Fruit fly (Drosophila melanogaster) whole organism, embryonic: ENCODE measurements around the gene PAN3.

Experiments used
- Asciz ChIP-seq: fragments of 200-800 bp; sonication (Bioruptor generic); optimal IDR thresholded peaks from 2 replicates; lab custom pipeline; 2017; ENCODE audit warnings: missing biosample characterization, mild to moderate bottlenecking, missing genetic modification characterization, missing genetic modification reagents
- Blimp-1 ChIP-seq: fragments of 200-800 bp; sonication (Bioruptor generic); optimal IDR thresholded peaks from 3 replicates; lab custom pipeline; 2018; ENCODE audit warnings: missing biosample characterization, missing genetic modification characterization, mild to moderate bottlenecking, moderate library complexity, missing genetic modification reagents
- CG10274 ChIP-seq: fragments of 200-800 bp; sonication (Bioruptor generic); optimal IDR thresholded peaks from 3 replicates; lab custom pipeline; 2017; ENCODE audit warnings: missing biosample characterization, mild to moderate bottlenecking, missing genetic modification characterization
- CG10321 ChIP-seq: fragments of 200-800 bp; sonication (Bioruptor generic); IDR thresholded peaks from 2 replicates; pipeline ENCODE4 v1.3.6; 2022; ENCODE audit warnings: missing biosample characterization, missing genetic modification characterization
- CG10654 ChIP-seq: fragments of 200-800 bp; sonication (Bioruptor generic); optimal IDR thresholded peaks from 2 replicates; lab custom pipeline; 2016; ENCODE audit warnings: missing biosample characterization, missing genetic modification characterization
- CG11085 ChIP-seq: fragments of 200-800 bp; sonication (Bioruptor generic); IDR thresholded peaks from 2 replicates; pipeline ENCODE4 v1.3.6; 2022; ENCODE audit warnings: missing biosample characterization, missing genetic modification characterization
- CG11456 ChIP-seq: fragments of 200-800 bp; sonication (Bioruptor generic); IDR thresholded peaks from 3 replicates; pipeline ENCODE4 v1.3.6; 2022; ENCODE audit warnings: missing biosample characterization, missing genetic modification characterization
- CG11695 ChIP-seq: fragments of 200-800 bp; sonication (Bioruptor generic); IDR thresholded peaks from 3 replicates; pipeline ENCODE4 v1.3.6; 2022; ENCODE audit warnings: missing biosample characterization, missing genetic modification characterization
- CG14710 ChIP-seq: fragments of 200-800 bp; sonication (Bioruptor generic); optimal IDR thresholded peaks from 3 replicates; lab custom pipeline; 2019; ENCODE audit warnings: missing biosample characterization, mild to moderate bottlenecking, missing genetic modification characterization, moderate library complexity
- CG14965 ChIP-seq: fragments of 200-800 bp; sonication (Bioruptor generic); optimal IDR thresholded peaks from 2 replicates; lab custom pipeline; 2016; ENCODE audit warnings: missing biosample characterization, missing genetic modification characterization, borderline replicate concordance
- CG15011 ChIP-seq: fragments of 200-800 bp; sonication (Bioruptor generic); optimal IDR thresholded peaks from 3 replicates; lab custom pipeline; 2018; ENCODE audit warnings: missing biosample characterization, mild to moderate bottlenecking, missing genetic modification characterization
- CG16779 ChIP-seq: fragments of 200-800 bp; sonication (Bioruptor generic); IDR thresholded peaks from 2 replicates; pipeline ENCODE4 v1.3.6; 2022; ENCODE audit warnings: missing biosample characterization, missing genetic modification characterization
- CG17186 ChIP-seq: fragments of 200-800 bp; sonication (Bioruptor generic); optimal IDR thresholded peaks from 3 replicates; lab custom pipeline; 2017; ENCODE audit warnings: missing biosample characterization, missing genetic modification reagents, missing genetic modification characterization
- CG17612 ChIP-seq: fragments of 200-800 bp; sonication (Bioruptor generic); IDR thresholded peaks from 2 replicates; pipeline ENCODE4 v1.3.6; 2022; ENCODE audit warnings: missing biosample characterization, missing genetic modification characterization
- CG18262 ChIP-seq: fragments of 200-800 bp; optimal IDR thresholded peaks from 3 replicates; lab custom pipeline; 2019; ENCODE audit warnings: missing biosample characterization, mild to moderate bottlenecking, missing genetic modification characterization, moderate library complexity
- CG1832 ChIP-seq: fragments of 200-800 bp; sonication (Bioruptor generic); optimal IDR thresholded peaks from 2 replicates; lab custom pipeline; 2017; ENCODE audit warnings: missing biosample characterization, mild to moderate bottlenecking, missing genetic modification characterization, inconsistent platforms
- CG18476 ChIP-seq: fragments of 200-800 bp; sonication (Bioruptor generic); optimal IDR thresholded peaks from 2 replicates; lab custom pipeline; 2016; ENCODE audit warnings: missing biosample characterization, mild to moderate bottlenecking, missing genetic modification characterization
- CG32767 ChIP-seq: fragments of 200-800 bp; sonication (Bioruptor generic); IDR thresholded peaks from 2 replicates; pipeline ENCODE4 v1.3.6; 2022; ENCODE audit warnings: missing biosample characterization, missing genetic modification characterization
- CG42726 ChIP-seq: fragments of 200-800 bp; sonication (Bioruptor generic); IDR thresholded peaks from 2 replicates; pipeline ENCODE4 v1.3.6; 2022; ENCODE audit warnings: missing biosample characterization, missing genetic modification characterization; ENCODE audit not compliant: partially characterized antibody
- CG7786 ChIP-seq: fragments of 200-800 bp; sonication (Bioruptor generic); optimal IDR thresholded peaks from 2 replicates; lab custom pipeline; 2016; ENCODE audit warnings: missing biosample characterization, missing genetic modification characterization
- CG8359 ChIP-seq: fragments of 200-800 bp; sonication (Bioruptor generic); optimal IDR thresholded peaks from 2 replicates; lab custom pipeline; 2017; ENCODE audit warnings: missing biosample characterization, mild to moderate bottlenecking, missing genetic modification characterization, borderline replicate concordance
- CHES-1-like ChIP-seq: fragments of 200-800 bp; sonication (Bioruptor generic); optimal IDR thresholded peaks from 2 replicates; lab custom pipeline; 2016; ENCODE audit warnings: missing biosample characterization, missing genetic modification characterization
- CkIIα-i1 ChIP-seq: fragments of 200-800 bp; sonication (Bioruptor generic); IDR thresholded peaks from 2 replicates; pipeline ENCODE4 v1.3.6; 2022; ENCODE audit warnings: missing biosample characterization, missing genetic modification characterization
- D19B ChIP-seq: fragments of 200-800 bp; sonication (Bioruptor generic); optimal IDR thresholded peaks from 2 replicates; lab custom pipeline; 2017; ENCODE audit warnings: missing biosample characterization, mild to moderate bottlenecking, missing genetic modification characterization
- Doc3 ChIP-seq: fragments of 200-800 bp; sonication (Bioruptor generic); IDR thresholded peaks from 3 replicates; pipeline ENCODE4 v1.3.6; 2022; ENCODE audit warnings: missing biosample characterization, missing genetic modification characterization; ENCODE audit not compliant: partially characterized antibody
- HmgD ChIP-seq: fragments of 200-800 bp; sonication (Bioruptor generic); optimal IDR thresholded peaks from 3 replicates; lab custom pipeline; 2016; ENCODE audit warnings: missing biosample characterization, missing genetic modification characterization
- Hr3 ChIP-seq: fragments of 200-800 bp; sonication (Bioruptor generic); optimal IDR thresholded peaks from 3 replicates; lab custom pipeline; 2016; ENCODE audit warnings: missing biosample characterization, missing genetic modification characterization
- Hr39 ChIP-seq: fragments of >200 bp; optimal IDR thresholded peaks from 2 replicates; lab custom pipeline; 2017
- Hr51 ChIP-seq, 2 experiments: fragments of 200-800 bp; sonication (Bioruptor generic); optimal IDR thresholded peaks; 2 replicates in 1 of 2; 3 replicates in 1 of 2; lab custom pipeline; 2016 to 2018; ENCODE audit warnings: missing biosample characterization in 2 of 2, missing genetic modification characterization in 2 of 2, mild to moderate bottlenecking in 1 of 2, moderate library complexity in 1 of 2
- Kr ChIP-seq: fragments of 200-800 bp; sonication (Bioruptor generic); optimal IDR thresholded peaks from 2 replicates; lab custom pipeline; 2017; ENCODE audit warnings: missing biosample characterization, mild to moderate bottlenecking, missing genetic modification characterization
- MBD-R2 ChIP-seq: fragments of 200-800 bp; sonication (Bioruptor generic); IDR thresholded peaks from 2 replicates; pipeline ENCODE4 v1.3.6; 2022; ENCODE audit warnings: missing biosample characterization, missing genetic modification characterization
- Nf-YB ChIP-seq: fragments of 200-800 bp; sonication (Bioruptor generic); optimal IDR thresholded peaks from 3 replicates; lab custom pipeline; 2019; ENCODE audit warnings: missing biosample characterization, mild to moderate bottlenecking, missing genetic modification characterization, moderate library complexity
- Nf-YC ChIP-seq: fragments of 200-800 bp; optimal IDR thresholded peaks from 3 replicates; lab custom pipeline; 2019; ENCODE audit warnings: missing biosample characterization, mild to moderate bottlenecking, missing genetic modification characterization, moderate library complexity
- Rfx ChIP-seq: fragments of 200-800 bp; sonication (Bioruptor generic); IDR thresholded peaks from 2 replicates; pipeline ENCODE4 v1.3.6; 2022; ENCODE audit warnings: missing biosample characterization, missing genetic modification characterization
- Usf ChIP-seq: fragments of 200-800 bp; sonication (Bioruptor generic); optimal IDR thresholded peaks from 2 replicates; lab custom pipeline; 2017; ENCODE audit warnings: missing genotype, missing biosample characterization, missing genetic modification characterization
- esg ChIP-seq: fragments of 200-800 bp; sonication (Bioruptor generic); conservative IDR thresholded peaks from 2 replicates; pipeline ENCODE4 v1.3.6; 2022; ENCODE audit warnings: missing biosample characterization, missing genetic modification characterization
- ewg ChIP-seq: fragments of 200-800 bp; sonication (Bioruptor generic); optimal IDR thresholded peaks from 3 replicates; lab custom pipeline; 2017; ENCODE audit warnings: mild to moderate bottlenecking, missing biosample characterization, missing genetic modification reagents, missing genetic modification characterization
- ftz-f1 ChIP-seq: fragments of 200-800 bp; sonication (Bioruptor generic); optimal IDR thresholded peaks from 2 replicates; lab custom pipeline; 2016; ENCODE audit warnings: missing biosample characterization, missing genetic modification characterization
- hbn ChIP-seq: fragments of 200-800 bp; sonication (Bioruptor generic); IDR thresholded peaks from 2 replicates; pipeline ENCODE4 v1.3.6; 2022; ENCODE audit warnings: missing biosample characterization, missing genetic modification characterization; ENCODE audit not compliant: partially characterized antibody
- otp ChIP-seq: fragments of 200-800 bp; sonication (Bioruptor generic); IDR thresholded peaks from 3 replicates; pipeline ENCODE4, ENCODE4 v1.3.6; 2022; ENCODE audit warnings: missing biosample characterization, missing genetic modification characterization
- peb ChIP-seq: fragments of 200-800 bp; sonication (Bioruptor generic); IDR thresholded peaks from 2 replicates; pipeline ENCODE4 v1.3.6; 2022; ENCODE audit warnings: missing biosample characterization, missing genetic modification characterization
- pzg ChIP-seq: fragments of 200-800 bp; sonication (Bioruptor generic); optimal IDR thresholded peaks from 3 replicates; lab custom pipeline; 2018; ENCODE audit warnings: missing biosample characterization, mild to moderate bottlenecking, missing genetic modification characterization, moderate library complexity
- ranshi ChIP-seq: fragments of 200-800 bp; sonication (Bioruptor generic); IDR thresholded peaks from 2 replicates; pipeline ENCODE4 v1.3.6; 2022; ENCODE audit warnings: missing biosample characterization, missing genetic modification characterization
- repo ChIP-seq: fragments of 200-800 bp; sonication (Bioruptor generic); optimal IDR thresholded peaks from 2 replicates; lab custom pipeline; 2016; ENCODE audit warnings: missing biosample characterization, missing genetic modification characterization
- salm ChIP-seq: fragments of 200-800 bp; sonication (Bioruptor generic); optimal IDR thresholded peaks from 2 replicates; lab custom pipeline; 2018; ENCODE audit warnings: missing biosample characterization, mild to moderate bottlenecking, missing genetic modification characterization
- sens-2 ChIP-seq: fragments of 200-800 bp; sonication (Bioruptor generic); IDR thresholded peaks from 2 replicates; pipeline ENCODE4 v1.3.6; 2022; ENCODE audit warnings: missing biosample characterization, missing genetic modification characterization
- seq ChIP-seq: fragments of 200-800 bp; sonication (Bioruptor generic); IDR thresholded peaks from 2 replicates; pipeline ENCODE4 v1.3.6; 2022; ENCODE audit warnings: missing biosample characterization, missing genetic modification characterization
- sim ChIP-seq: fragments of 200-800 bp; sonication (Bioruptor generic); IDR thresholded peaks from 2 replicates; pipeline ENCODE4 v1.3.6; 2022; ENCODE audit warnings: missing biosample characterization, missing genetic modification characterization
- slp2 ChIP-seq: fragments of 200-800 bp; sonication (Bioruptor generic); optimal IDR thresholded peaks from 2 replicates; lab custom pipeline; 2016; ENCODE audit warnings: missing biosample characterization, missing genetic modification characterization
- toy ChIP-seq: fragments of 200-800 bp; sonication (Bioruptor generic); IDR thresholded peaks from 2 replicates; pipeline ENCODE4 v1.3.6; 2022; ENCODE audit warnings: missing biosample characterization, missing genetic modification characterization

PAN3 gene

dm6 chr3L:3069774-3070173 lies 1.2 kb upstream of the PAN3 start (continued):
- no peak for TF ChIP-seq CG17612 (GFP tag; lab: Robert Waterston, UW)
- no peak for TF ChIP-seq CG15011
- TF ChIP-seq Hr3 (GFP tag; lab: Kevin White, UChicago) = no peak
- TF ChIP-seq ftz-f1 (GFP tag; lab: Kevin White, UChicago) = peak; percentile 83
- TF ChIP-seq slp2 = no peak
- no peak for TF ChIP-seq HmgD
- TF ChIP-seq CHES-1-like (GFP tag; lab: Kevin White, UChicago) = no peak
- no peak for TF ChIP-seq Kr (GFP tag; lab: Kevin White, UChicago)
- TF ChIP-seq seq (GFP tag; lab: Robert Waterston, UW) = no peak
- no peak for TF ChIP-seq peb (GFP tag; lab: Robert Waterston, UW)
- TF ChIP-seq repo (GFP tag; lab: Kevin White, UChicago) = no peak
- TF ChIP-seq MBD-R2 (GFP tag; lab: Robert Waterston, UW) = no peak
- TF ChIP-seq toy (GFP tag; lab: Robert Waterston, UW) = no peak
- no peak for TF ChIP-seq otp (GFP tag; lab: Robert Waterston, UW)
- TF ChIP-seq ewg (GFP tag; lab: Kevin White, UChicago) = peak; percentile 57
- TF ChIP-seq CG42726 (GFP tag; lab: Robert Waterston, UW) = no peak
- no peak for TF ChIP-seq ranshi (GFP tag; lab: Robert Waterston, UW)
- peak; percentile 27; the same call in 1 of the 2 replicates for TF ChIP-seq CG32767 (GFP tag; lab: Robert Waterston, UW)
- peak; percentile 54 for TF ChIP-seq Nf-YC (tag; lab: Kevin White, UChicago)
- TF ChIP-seq hbn = 0 out of 2 replicates have a peak, but pooled peaks have one; percentile 12
- TF ChIP-seq CG16779 (GFP tag; lab: Robert Waterston, UW) = no peak
- no peak for TF ChIP-seq Asciz (GFP tag; lab: Kevin White, UChicago)
- TF ChIP-seq Nf-YB = peak; percentile 21
- TF ChIP-seq sim (GFP tag; lab: Robert Waterston, UW) = no peak
- TF ChIP-seq Usf (GFP tag; lab: Kevin White, UChicago) = no peak
- TF ChIP-seq CG10321 (GFP tag; lab: Robert Waterston, UW) = peak; percentile 95
- TF ChIP-seq CG11695 (GFP tag; lab: Robert Waterston, UW) = no peak
- no peak for TF ChIP-seq esg (GFP tag; lab: Robert Waterston, UW)
- no peak for TF ChIP-seq Rfx
- no peak for TF ChIP-seq CG8359 (GFP tag; lab: Kevin White, UChicago)
- peak; percentile 89 for TF ChIP-seq CG1832
- TF ChIP-seq CG7786 = no peak
- no peak for TF ChIP-seq CG18476 (GFP tag; lab: Kevin White, UChicago)
- no peak for TF ChIP-seq Blimp-1 (GFP tag; lab: Kevin White, UChicago)

dm6 chr3L:3071675-3072583 lies 996 bp downstream of the PAN3 start:
- TF ChIP-seq CG10654 (GFP tag; lab: Kevin White, UChicago) (no peak), CkIIα-i1 (GFP tag; lab: Robert Waterston, UW) (no peak), CG10274 (no peak), CG17186 (no peak), Doc3 (GFP tag; lab: Robert Waterston, UW) (no peak), CG14965 (GFP tag; lab: Kevin White, UChicago) (no peak), Kr (GFP tag; lab: Kevin White, UChicago) (peak; percentile 90), salm (tag; lab: Kevin White, UChicago) (no peak), CG14710 (tag; lab: Kevin White, UChicago) (no peak), CG11456 (GFP tag; lab: Robert Waterston, UW) (no peak), D19B (GFP tag; lab: Kevin White, UChicago) (no peak), Hr51 (GFP tag; optimal IDR thresholded peaks at IDR 0.05; lab: Kevin White, UChicago) (no peak), CG11085 (GFP tag; lab: Robert Waterston, UW) (no peak), CG18262 (tag; lab: Kevin White, UChicago) (peak; percentile 4), sens-2 (GFP tag; lab: Robert Waterston, UW) (no peak), CG32767 (GFP tag; lab: Robert Waterston, UW) (peak; percentile 74; the same call in 1 of the 2 replicates), Hr39 (lab: Kevin White, UChicago) (no peak), pzg (no peak)
